Worm (Caenorhabditis elegans): ENCODE results near the gene ceh-84.
"Not testable (repeated sequence)": the region's sequence is repeated elsewhere in the genome, so short reads cannot be mapped to it uniquely, and the experiment has no call there.

Gene ceh-84

ce11 chrII:1998561-1998960, 2.1 kb downstream of the ceh-84 start, which contains the start of gene math-19:
Gene math-19 (plus strand): TSS chrII:1998861.
- TF ChIP-seq mbf-1, nhr-129, mab-5 (tag; optimal IDR thresholded peaks at IDR 0.05): not testable (repeated sequence)

ce11 chrII:1996237-1996636, 4.4 kb downstream of the ceh-84 start, which contains the start of gene math-20:
Gene math-20 (plus strand): TSS chrII:1996537.
- TF ChIP-seq mbf-1 (tag; optimal IDR thresholded peaks at IDR 0.05) (no peak), ceh-82 (tag; optimal IDR thresholded peaks at IDR 0.05) (no peak), sma-3 (GFP tag; optimal IDR thresholded peaks at IDR 0.05) (no peak), lin-39 (tag; optimal IDR thresholded peaks at IDR 0.05) (no peak), nhr-21 (tag; optimal IDR thresholded peaks at IDR 0.05) (no peak), alr-1 (tag; optimal IDR thresholded peaks at IDR 0.05) (no peak), lsy-2 (tag; optimal IDR thresholded peaks at IDR 0.05) (no peak), unc-55 (GFP tag; optimal IDR thresholded peaks at IDR 0.05) (no peak), skn-1 (tag; optimal IDR thresholded peaks at IDR 0.05) (no peak)

ce11 chrII:1995744-1996143, 4.9 kb downstream of the ceh-84 start:
- TF ChIP-seq fos-1 (tag; optimal IDR thresholded peaks at IDR 0.05) (peak; percentile 89), gmeb-1 (tag; optimal IDR thresholded peaks at IDR 0.05) (peak; percentile 6), lsy-2 (tag; optimal IDR thresholded peaks at IDR 0.05) (no peak)

ce11 chrII:1993738-1994137, 6.9 kb downstream of the ceh-84 start, which contains the start of gene math-21:
Gene math-21 (plus strand): TSS chrII:1994038.
- TF ChIP-seq nhr-129 (tag; optimal IDR thresholded peaks at IDR 0.05) (no peak), ztf-1 (GFP tag; conservative IDR thresholded peaks at IDR 0.05) (no peak), unc-55 (GFP tag; optimal IDR thresholded peaks at IDR 0.05) (no peak), nhr-21 (tag; optimal IDR thresholded peaks at IDR 0.05) (no peak), mbf-1 (tag; optimal IDR thresholded peaks at IDR 0.05) (no peak), ZK546.5 (tag; optimal IDR thresholded peaks at IDR 0.05) (no peak), sma-3 (GFP tag; optimal IDR thresholded peaks at IDR 0.05) (no peak), nhr-237 (tag; optimal IDR thresholded peaks at IDR 0.05) (no peak), ceh-16 (tag; optimal IDR thresholded peaks at IDR 0.05) (no peak), egl-27 (tag; optimal IDR thresholded peaks at IDR 0.05) (no peak), F13H6.1 (tag; optimal IDR thresholded peaks at IDR 0.05) (no peak)

- TF ChIP-seq crh-2 (tag; optimal IDR thresholded peaks at IDR 0.05) (no peak), gmeb-1 (tag; optimal IDR thresholded peaks at IDR 0.05) (no peak), sem-4 (tag; optimal IDR thresholded peaks at IDR 0.05) (no peak), unc-55 (GFP tag; optimal IDR thresholded peaks at IDR 0.05) (no peak), nhr-11 (tag; optimal IDR thresholded peaks at IDR 0.05) (no peak), elt-3 (tag; optimal IDR thresholded peaks at IDR 0.05) (no peak), ceh-16 (tag; optimal IDR thresholded peaks at IDR 0.05) (no peak), nhr-12 (tag; optimal IDR thresholded peaks at IDR 0.05) (no peak), skn-1 (tag; optimal IDR thresholded peaks at IDR 0.05) (no peak), lin-13 (GFP tag; optimal IDR thresholded peaks at IDR 0.05) (no peak), fos-1 (tag; optimal IDR thresholded peaks at IDR 0.05) (no peak), aly-2 (tag; optimal IDR thresholded peaks at IDR 0.05) (no peak), nhr-25 (tag; optimal IDR thresholded peaks at IDR 0.05) (no peak), nhr-77 (tag; optimal IDR thresholded peaks at IDR 0.05) (no peak)
These were observed 11.6 kb downstream of the ceh-84 start, which contains the start of gene math-44 for ce11 chrII:1989010-1989409. Gene math-44 (plus strand): TSS chrII:1989310.

- TF ChIP-seq unc-55 (GFP tag; optimal IDR thresholded peaks at IDR 0.05) (no peak), alr-1 (tag; optimal IDR thresholded peaks at IDR 0.05) (no peak), ztf-4 (tag; optimal IDR thresholded peaks at IDR 0.05) (no peak), nhr-25 (tag; optimal IDR thresholded peaks at IDR 0.05) (no peak), ceh-82 (tag; optimal IDR thresholded peaks at IDR 0.05) (no peak), skn-1 (tag; optimal IDR thresholded peaks at IDR 0.05) (no peak), C34F6.9 (tag; optimal IDR thresholded peaks at IDR 0.05) (no peak), mdl-1 (tag; optimal IDR thresholded peaks at IDR 0.05) (no peak), nhr-11 (tag; optimal IDR thresholded peaks at IDR 0.05) (no peak), F13H6.1 (tag; optimal IDR thresholded peaks at IDR 0.05) (no peak), sem-4 (tag; optimal IDR thresholded peaks at IDR 0.05) (no peak), unc-39 (tag; optimal IDR thresholded peaks at IDR 0.05) (no peak), mbf-1 (tag; optimal IDR thresholded peaks at IDR 0.05) (no peak)
These were observed 13.6 kb downstream of the ceh-84 start, which contains the start of gene Y16E11A.4 for ce11 chrII:1986979-1987378. Gene Y16E11A.4 (plus strand): TSS chrII:1987279.
